Fruit fly (Drosophila melanogaster): Measurements from ENCODE around the gene CG11247.
A peak's percentile ranks its signal among the peaks of the same experiment; 100 is the strongest.

The CG11247 gene

DNA sequence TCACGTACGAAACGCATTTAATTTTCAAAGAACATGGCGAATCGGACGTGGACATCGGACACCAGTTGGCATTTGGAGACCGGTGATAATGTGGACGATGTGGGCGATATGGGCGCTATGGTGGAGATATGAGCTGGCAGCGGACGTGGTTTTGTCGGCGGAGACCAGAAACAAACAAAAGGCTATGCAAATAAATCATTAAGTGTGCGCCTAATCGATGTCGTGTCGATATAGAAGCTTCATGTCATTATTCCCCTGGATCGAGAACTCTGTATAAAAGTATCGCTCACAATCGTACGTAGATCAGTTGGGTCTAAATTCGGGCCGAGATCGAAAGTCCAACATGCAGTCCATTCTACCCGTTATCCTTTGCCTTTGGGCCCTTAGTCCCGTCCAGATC lies 12.6 kb upstream of the CG11247 start, which contains the start of gene CG14572:
Gene CG14572 (plus strand): TSS at position 301 of the 400 bp plus-strand sequence.
- TF ChIP-seq onecut (GFP tag; IDR thresholded peaks at IDR 0.05) (no peak), pum (GFP tag; optimal IDR thresholded peaks at IDR 0.05) (no peak), chinmo (GFP tag; IDR thresholded peaks at IDR 0.05; ENCODE audit: partially characterized antibody) (0 out of 4 replicates have a peak, but pooled peaks have one; percentile 37), Ets97D (GFP tag; optimal IDR thresholded peaks at IDR 0.05) (no peak), kni (GFP tag; optimal IDR thresholded peaks at IDR 0.05) (peak; percentile 37), vvl (GFP tag; IDR thresholded peaks at IDR 0.05) (peak; percentile 18; the same call in 1 of the 2 replicates)

DNA sequence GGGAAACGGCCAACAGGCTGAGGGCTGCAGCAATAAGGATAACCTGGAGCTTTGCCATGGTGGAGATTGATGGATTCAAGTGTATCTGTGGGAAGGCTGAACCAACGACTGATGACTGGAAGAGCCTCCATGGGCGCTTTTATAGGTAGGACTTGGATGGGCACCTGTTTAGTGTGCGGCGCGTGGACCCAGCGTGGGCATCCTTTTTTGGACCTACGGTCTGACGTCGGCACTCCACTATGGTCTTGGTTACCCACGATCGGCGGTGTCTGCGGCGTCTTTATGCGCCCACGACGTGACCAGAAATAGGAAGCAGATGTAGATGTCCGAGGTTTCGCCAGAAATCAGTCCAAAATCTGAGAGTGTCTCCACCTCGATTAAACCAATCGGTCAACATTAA lies 11.6 kb upstream of the CG11247 start, which contains the start of gene CG14566:
Gene CG14566 (minus strand): TSS at position 101 of the 400 bp plus-strand sequence.
- no peak for TF ChIP-seq CG15514 (GFP tag; optimal IDR thresholded peaks at IDR 0.05)
- no peak for TF ChIP-seq Abd-B (GFP tag; optimal IDR thresholded peaks at IDR 0.05)
- TF ChIP-seq CG7928 (GFP tag; optimal IDR thresholded peaks at IDR 0.05): no peak
- no peak for TF ChIP-seq kay (GFP tag; optimal IDR thresholded peaks at IDR 0.05)
- TF ChIP-seq HLH4C (GFP tag; IDR thresholded peaks at IDR 0.05; ENCODE audit: partially characterized antibody): no peak
- no peak for TF ChIP-seq twi (tag; optimal IDR thresholded peaks at IDR 0.05)
- TF ChIP-seq gt (GFP tag; IDR thresholded peaks at IDR 0.05): no peak
- TF ChIP-seq CG9215 (GFP tag; IDR thresholded peaks at IDR 0.05): no peak
- no peak for TF ChIP-seq Scr (GFP tag; IDR thresholded peaks at IDR 0.05; ENCODE audit: partially characterized antibody)
- no peak for TF ChIP-seq H2.0 (GFP tag; IDR thresholded peaks at IDR 0.05)
- no peak for TF ChIP-seq CG9876 (GFP tag; optimal IDR thresholded peaks at IDR 0.05)
- TF ChIP-seq jigr1 (GFP tag; IDR thresholded peaks at IDR 0.05): no peak
- TF ChIP-seq disco-r (GFP tag; optimal IDR thresholded peaks at IDR 0.05): no peak

- TF ChIP-seq NFAT (GFP tag; IDR thresholded peaks at IDR 0.05) (peak; percentile 40; the same call in 1 of the 2 replicates), oc (tag; optimal IDR thresholded peaks at IDR 0.05) (peak; percentile 25), Sox100B (GFP tag; optimal IDR thresholded peaks at IDR 0.05) (no peak), D19B (GFP tag; optimal IDR thresholded peaks at IDR 0.05) (no peak), CG30020 (tag; optimal IDR thresholded peaks at IDR 0.05) (no peak), CG9932 (GFP tag; IDR thresholded peaks at IDR 0.05) (0 out of 2 replicates have a peak, but pooled peaks have one; percentile 11), kay (GFP tag; optimal IDR thresholded peaks at IDR 0.05) (peak; percentile 44), CG31224 (GFP tag; IDR thresholded peaks at IDR 0.05) (peak; percentile 35; the same call in 1 of the 2 replicates), CG32772 (GFP tag; IDR thresholded peaks at IDR 0.05) (0 out of 2 replicates have a peak, but pooled peaks have one; percentile 11)
These were observed 10.6 kb upstream of the CG11247 start for dm6 chr3L:21739017-21739730.

- TF ChIP-seq CG18262 (tag; optimal IDR thresholded peaks at IDR 0.05) (peak; percentile 46), Max (GFP tag; optimal IDR thresholded peaks at IDR 0.05) (no peak), CG15514 (GFP tag; optimal IDR thresholded peaks at IDR 0.05) (no peak), org-1 (GFP tag; optimal IDR thresholded peaks at IDR 0.05) (no peak), Nf-YB (GFP tag; optimal IDR thresholded peaks at IDR 0.05) (no peak), CG30020 (tag; optimal IDR thresholded peaks at IDR 0.05) (no peak), pros (GFP tag; optimal IDR thresholded peaks at IDR 0.05) (no peak), tll (GFP tag; optimal IDR thresholded peaks at IDR 0.05) (no peak), CG2678 (tag; optimal IDR thresholded peaks at IDR 0.05) (peak; percentile 30), inv (GFP tag; IDR thresholded peaks at IDR 0.05; ENCODE audit: partially characterized antibody) (no peak), ind (GFP tag; optimal IDR thresholded peaks at IDR 0.05) (peak; percentile 11), CG18476 (GFP tag; optimal IDR thresholded peaks at IDR 0.05) (no peak), HLH3B (GFP tag; IDR thresholded peaks at IDR 0.05) (peak; percentile 55), Fer2 (tag; optimal IDR thresholded peaks at IDR 0.05) (no peak), prd (optimal IDR thresholded peaks at IDR 0.05) (no peak), prd (GFP tag; IDR thresholded peaks at IDR 0.05) (peak; percentile 51; the same call in 1 of the 3 replicates), ara (GFP tag; IDR thresholded peaks at IDR 0.05) (no peak; the same call in 1 of the 2 replicates), Sry-δ (GFP tag; optimal IDR thresholded peaks at IDR 0.05) (no peak), H2.0 (GFP tag; IDR thresholded peaks at IDR 0.05) (peak; percentile 38; the same call in 1 of the 2 replicates)
These were observed 9.8 kb upstream of the CG11247 start, which contains the start of gene CG14567 for dm6 chr3L:21738175-21739016. Gene CG14567, minus strand, starts transcription at chr3L:21738430.
